Worm (Caenorhabditis elegans) whole organism, midembryonic: Measurements from ENCODE around the gene rsu-1.

Experiments used
- T22C8.4 ChIP-seq: fragments of 200-800 bp; sonication (Bioruptor generic); IDR thresholded peaks from 2 replicates; pipeline ENCODE4 v1.3.6; 2022; ENCODE audit warnings: missing genetic modification characterization, missing compliant biosample characterization
- klf-2 ChIP-seq: fragments of 200-800 bp; sonication (Bioruptor generic); conservative IDR thresholded peaks from 2 replicates; pipeline ENCODE4 v1.3.6; 2022; ENCODE audit warnings: missing genetic modification reagents, missing genetic modification characterization, missing compliant biosample characterization
- med-1 ChIP-seq: sonication (generic microtip); optimal IDR thresholded peaks from 2 replicates; lab custom pipeline; 2017; ENCODE audit warnings: missing genetic modification characterization, mild to moderate bottlenecking, missing compliant biosample characterization, antibody characterized with exemption, missing genetic modification reagents; ENCODE audit not compliant: insufficient read depth
- ref-1 ChIP-seq: fragments of 200-800 bp; sonication (Bioruptor generic); conservative IDR thresholded peaks from 2 replicates; pipeline ENCODE4 v1.3.6; 2022; ENCODE audit warnings: missing genetic modification reagents, missing genetic modification characterization, missing compliant biosample characterization
- tab-1 ChIP-seq: fragments of 200-800 bp; sonication (Bioruptor generic); IDR thresholded peaks from 2 replicates; pipeline ENCODE4 v1.3.6; 2022; ENCODE audit warnings: missing genetic modification characterization, missing compliant biosample characterization
- ztf-23 ChIP-seq: fragments of 200-800 bp; sonication (Bioruptor generic); IDR thresholded peaks from 2 replicates; pipeline ENCODE4 v1.3.6; 2022; ENCODE audit warnings: missing genetic modification reagents, missing genetic modification characterization, missing compliant biosample characterization

- TF ChIP-seq ref-1 (GFP tag; lab: Robert Waterston, UW) (no peak), tab-1 (GFP tag; lab: Robert Waterston, UW) (no peak), med-1 (GFP tag; lab: Kevin White, UChicago) (no peak), klf-2 (GFP tag; lab: Robert Waterston, UW) (no peak), ztf-23 (GFP tag; lab: Robert Waterston, UW) (no peak), T22C8.4 (GFP tag; lab: Robert Waterston, UW) (no peak)
Measured at ce11 chrIII:3475014-3475413, 3.2 kb downstream of the rsu-1 start.
